Fruit fly (Drosophila melanogaster) whole organism, embryonic: Measurements from ENCODE around the gene CG15012.

Source experiments
- Abd-B ChIP-seq: fragments of 200-800 bp; sonication (Bioruptor generic); optimal IDR thresholded peaks from 2 replicates; lab custom pipeline; 2018; ENCODE audit warnings: missing biosample characterization, mild to moderate bottlenecking, missing genetic modification characterization, moderate library complexity
- Ada2b ChIP-seq: fragments of 200-800 bp; sonication (Bioruptor generic); IDR thresholded peaks from 2 replicates; pipeline ENCODE4 v1.3.6; 2022; ENCODE audit warnings: missing biosample characterization, missing genetic modification characterization
- Atf6 ChIP-seq: fragments of 200-800 bp; sonication (Bioruptor generic); IDR thresholded peaks from 2 replicates; pipeline ENCODE4 v1.3.6; 2022; ENCODE audit warnings: missing biosample characterization, missing genetic modification characterization
- Blimp-1 ChIP-seq: fragments of 200-800 bp; sonication (Bioruptor generic); optimal IDR thresholded peaks from 3 replicates; lab custom pipeline; 2018; ENCODE audit warnings: missing biosample characterization, missing genetic modification characterization, mild to moderate bottlenecking, moderate library complexity, missing genetic modification reagents
- CG10267 ChIP-seq: fragments of 200-800 bp; sonication (Bioruptor generic); optimal IDR thresholded peaks from 2 replicates; lab custom pipeline; 2018; ENCODE audit warnings: missing biosample characterization, mild to moderate bottlenecking, missing genetic modification characterization, moderate library complexity
- CG10431 ChIP-seq: fragments of 200-800 bp; sonication (Bioruptor generic); optimal IDR thresholded peaks from 3 replicates; lab custom pipeline; 2018; ENCODE audit warnings: missing biosample characterization, mild to moderate bottlenecking, missing genetic modification characterization
- CG11456 ChIP-seq: fragments of 200-800 bp; sonication (Bioruptor generic); IDR thresholded peaks from 3 replicates; pipeline ENCODE4 v1.3.6; 2022; ENCODE audit warnings: missing biosample characterization, missing genetic modification characterization
- CG13287 ChIP-seq: fragments of 200-800 bp; sonication (Bioruptor generic); IDR thresholded peaks from 2 replicates; pipeline ENCODE4 v1.3.6; 2022; ENCODE audit warnings: missing biosample characterization, missing genetic modification characterization; ENCODE audit not compliant: partially characterized antibody
- CG13775 ChIP-seq: fragments of 200-800 bp; sonication (Bioruptor generic); optimal IDR thresholded peaks from 3 replicates; lab custom pipeline; 2017; ENCODE audit warnings: missing biosample characterization, mild to moderate bottlenecking, missing genetic modification characterization
- CG1529 ChIP-seq: fragments of 200-800 bp; sonication (Bioruptor generic); optimal IDR thresholded peaks from 3 replicates; lab custom pipeline; 2018; ENCODE audit warnings: missing biosample characterization, missing genetic modification characterization
- CG17829 ChIP-seq: fragments of 200-800 bp; optimal IDR thresholded peaks from 2 replicates; lab custom pipeline; 2019; ENCODE audit warnings: missing biosample characterization, mild to moderate bottlenecking, missing genetic modification characterization, moderate library complexity
- CG2120 ChIP-seq: fragments of 200-800 bp; sonication (Bioruptor generic); optimal IDR thresholded peaks from 3 replicates; lab custom pipeline; 2016; ENCODE audit warnings: missing biosample characterization, missing genetic modification characterization
- CG2202 ChIP-seq: fragments of 200-800 bp; sonication (Bioruptor generic); optimal IDR thresholded peaks from 2 replicates; lab custom pipeline; 2018; ENCODE audit warnings: missing biosample characterization, mild to moderate bottlenecking, missing genetic modification characterization
- CG30431 ChIP-seq: fragments of 200-800 bp; sonication (Bioruptor generic); optimal IDR thresholded peaks from 2 replicates; lab custom pipeline; 2017; ENCODE audit warnings: missing biosample characterization, missing genetic modification characterization
- CG34376 ChIP-seq: fragments of 200-800 bp; sonication (Bioruptor generic); optimal IDR thresholded peaks from 2 replicates; lab custom pipeline; 2018; ENCODE audit warnings: missing biosample characterization, mild to moderate bottlenecking, missing genetic modification characterization
- CG8478 ChIP-seq: fragments of >200 bp; optimal IDR thresholded peaks from 2 replicates; lab custom pipeline; 2018
- CTCF ChIP-seq: fragments of 200-800 bp; sonication (Bioruptor generic); optimal IDR thresholded peaks from 2 replicates; lab custom pipeline; 2017; ENCODE audit warnings: missing biosample characterization, mild to moderate bottlenecking, missing genetic modification characterization, moderate library complexity
- CoRest ChIP-seq: fragments of 200-800 bp; sonication (Bioruptor generic); optimal IDR thresholded peaks from 3 replicates; lab custom pipeline; 2018; ENCODE audit warnings: missing biosample characterization, mild to moderate bottlenecking, missing genetic modification characterization, moderate library complexity
- CrebB ChIP-seq: fragments of 200-800 bp; sonication (Bioruptor generic); optimal IDR thresholded peaks from 3 replicates; lab custom pipeline; 2018; ENCODE audit warnings: missing biosample characterization, mild to moderate bottlenecking, missing genetic modification characterization
- Dll ChIP-seq: fragments of 200-800 bp; sonication (Bioruptor generic); IDR thresholded peaks from 4 replicates; pipeline ENCODE4 v1.3.6; 2022; ENCODE audit warnings: missing biosample characterization, missing genetic modification characterization; ENCODE audit not compliant: partially characterized antibody
- Doc2 ChIP-seq: fragments of 200-800 bp; sonication (Bioruptor generic); IDR thresholded peaks from 2 replicates; pipeline ENCODE4 v1.3.6; 2022; ENCODE audit warnings: missing biosample characterization, missing genetic modification characterization
- Doc3 ChIP-seq: fragments of 200-800 bp; sonication (Bioruptor generic); IDR thresholded peaks from 3 replicates; pipeline ENCODE4 v1.3.6; 2022; ENCODE audit warnings: missing biosample characterization, missing genetic modification characterization; ENCODE audit not compliant: partially characterized antibody
- Dp ChIP-seq: fragments of 200-800 bp; sonication (Bioruptor generic); optimal IDR thresholded peaks from 2 replicates; lab custom pipeline; 2018; ENCODE audit warnings: missing biosample characterization, mild to moderate bottlenecking, missing genetic modification characterization, moderate library complexity
- Dref ChIP-seq: fragments of 200-800 bp; sonication (Bioruptor generic); IDR thresholded peaks from 2 replicates; pipeline ENCODE4 v1.3.6; 2022; ENCODE audit warnings: missing biosample characterization, missing genetic modification characterization
- Drgx ChIP-seq: fragments of 200-800 bp; sonication (Bioruptor generic); IDR thresholded peaks from 2 replicates; pipeline ENCODE4 v1.3.6; 2022; ENCODE audit warnings: missing biosample characterization, missing genetic modification characterization
- Eip74EF ChIP-seq, 2 experiments: fragments of 200-800 bp in 1 of 2; fragments of >200 bp in 1 of 2; sonication (Bioruptor generic) in 1 of 2; optimal IDR thresholded peaks; 2 replicates each; lab custom pipeline; 2017 to 2019; ENCODE audit warnings: missing biosample characterization in 2 of 2, missing genetic modification characterization in 2 of 2, mild to moderate bottlenecking in 1 of 2, moderate library complexity in 1 of 2
- Fer1 ChIP-seq: fragments of 200-800 bp; sonication (Bioruptor generic); optimal IDR thresholded peaks from 2 replicates; lab custom pipeline; 2017; ENCODE audit warnings: missing biosample characterization, mild to moderate bottlenecking, missing genetic modification characterization
- Gsc ChIP-seq: fragments of 200-800 bp; sonication (Bioruptor generic); IDR thresholded peaks from 2 replicates; pipeline ENCODE4 v1.3.6; 2022; ENCODE audit warnings: missing biosample characterization, missing genetic modification characterization
- HLH3B ChIP-seq: fragments of 200-800 bp; sonication (Bioruptor generic); IDR thresholded peaks from 2 replicates; pipeline ENCODE4 v1.3.6; 2022; ENCODE audit warnings: missing biosample characterization, missing genetic modification characterization
- Hey ChIP-seq: fragments of 200-800 bp; sonication (Bioruptor generic); optimal IDR thresholded peaks from 3 replicates; lab custom pipeline; 2018; ENCODE audit warnings: missing biosample characterization, mild to moderate bottlenecking, missing genetic modification characterization
- HmgZ ChIP-seq: fragments of 200-800 bp; sonication (Bioruptor generic); optimal IDR thresholded peaks from 2 replicates; lab custom pipeline; 2018; ENCODE audit warnings: missing biosample characterization, mild to moderate bottlenecking, missing genetic modification characterization
- Hr3 ChIP-seq: fragments of 200-800 bp; sonication (Bioruptor generic); optimal IDR thresholded peaks from 3 replicates; lab custom pipeline; 2016; ENCODE audit warnings: missing biosample characterization, missing genetic modification characterization
- NC2β ChIP-seq: fragments of 200-800 bp; sonication (Bioruptor generic); optimal IDR thresholded peaks from 2 replicates; lab custom pipeline; 2016; ENCODE audit warnings: missing biosample characterization, missing genetic modification characterization
- abd-A ChIP-seq: fragments of 200-800 bp; sonication (Bioruptor generic); optimal IDR thresholded peaks from 3 replicates; lab custom pipeline; 2019; ENCODE audit warnings: missing biosample characterization, mild to moderate bottlenecking, missing genetic modification characterization, moderate library complexity
- gcm ChIP-seq: fragments of 200-800 bp; sonication (Bioruptor generic); optimal IDR thresholded peaks from 2 replicates; lab custom pipeline; 2019; ENCODE audit warnings: missing biosample characterization, mild to moderate bottlenecking, missing genetic modification characterization, moderate library complexity
- gro ChIP-seq: fragments of 200-800 bp; sonication (Bioruptor generic); optimal IDR thresholded peaks from 2 replicates; lab custom pipeline; 2016; ENCODE audit warnings: missing biosample characterization, missing genetic modification characterization
- gsb ChIP-seq: fragments of 200-800 bp; sonication (Bioruptor generic); IDR thresholded peaks from 2 replicates; pipeline ENCODE4 v1.3.6; 2022; ENCODE audit warnings: missing biosample characterization, missing genetic modification characterization
- ind ChIP-seq: fragments of 200-800 bp; sonication (Bioruptor generic); optimal IDR thresholded peaks from 3 replicates; lab custom pipeline; 2016; ENCODE audit warnings: missing biosample characterization, missing genetic modification characterization
- jumu ChIP-seq: fragments of 200-800 bp; sonication (Bioruptor generic); optimal IDR thresholded peaks from 3 replicates; lab custom pipeline; 2016; ENCODE audit warnings: missing biosample characterization, missing genetic modification characterization
- knrl ChIP-seq: fragments of 200-800 bp; sonication (Bioruptor generic); IDR thresholded peaks from 3 replicates; pipeline ENCODE4 v1.3.6; 2022; ENCODE audit warnings: missing biosample characterization, missing genetic modification characterization; ENCODE audit not compliant: partially characterized antibody
- nom ChIP-seq: fragments of 200-800 bp; sonication (Bioruptor generic); optimal IDR thresholded peaks from 2 replicates; lab custom pipeline; 2017; ENCODE audit warnings: missing biosample characterization, missing genetic modification characterization, mild to moderate bottlenecking, moderate library complexity, missing genetic modification reagents
- pb ChIP-seq: fragments of 200-800 bp; sonication (Bioruptor generic); optimal IDR thresholded peaks from 3 replicates; lab custom pipeline; 2016; ENCODE audit warnings: missing biosample characterization, missing genetic modification characterization
- phol ChIP-seq: fragments of 200-800 bp; sonication (Bioruptor generic); optimal IDR thresholded peaks from 3 replicates; lab custom pipeline; 2018; ENCODE audit warnings: missing biosample characterization, mild to moderate bottlenecking, missing genetic modification characterization, moderate library complexity
- pzg ChIP-seq: fragments of 200-800 bp; sonication (Bioruptor generic); optimal IDR thresholded peaks from 3 replicates; lab custom pipeline; 2018; ENCODE audit warnings: missing biosample characterization, mild to moderate bottlenecking, missing genetic modification characterization, moderate library complexity
- row ChIP-seq: fragments of 200-800 bp; sonication (Bioruptor generic); IDR thresholded peaks from 3 replicates; pipeline ENCODE4 v1.3.6; 2022; ENCODE audit warnings: missing biosample characterization, missing genetic modification characterization
- so ChIP-seq: fragments of 200-800 bp; sonication (Bioruptor generic); IDR thresholded peaks from 3 replicates; pipeline ENCODE4 v1.3.6; 2022; ENCODE audit warnings: missing biosample characterization, missing genetic modification characterization
- sqz ChIP-seq: fragments of 200-800 bp; sonication (Bioruptor generic); optimal IDR thresholded peaks from 3 replicates; lab custom pipeline; 2018; ENCODE audit warnings: missing biosample characterization, mild to moderate bottlenecking, missing genetic modification characterization
- tin ChIP-seq: fragments of 200-800 bp; sonication (Bioruptor generic); optimal IDR thresholded peaks from 3 replicates; lab custom pipeline; 2016; ENCODE audit warnings: missing biosample characterization, missing genetic modification characterization
- toy ChIP-seq: fragments of 200-800 bp; sonication (Bioruptor generic); IDR thresholded peaks from 2 replicates; pipeline ENCODE4 v1.3.6; 2022; ENCODE audit warnings: missing biosample characterization, missing genetic modification characterization
- trem ChIP-seq: fragments of 200-800 bp; optimal IDR thresholded peaks from 3 replicates; lab custom pipeline; 2019; ENCODE audit warnings: missing biosample characterization, mild to moderate bottlenecking, missing genetic modification characterization, moderate library complexity
- zf30C ChIP-seq: fragments of 200-800 bp; sonication (Bioruptor generic); optimal IDR thresholded peaks from 3 replicates; lab custom pipeline; 2018; ENCODE audit warnings: missing biosample characterization, mild to moderate bottlenecking, missing genetic modification characterization

Gene CG15012

DNA sequence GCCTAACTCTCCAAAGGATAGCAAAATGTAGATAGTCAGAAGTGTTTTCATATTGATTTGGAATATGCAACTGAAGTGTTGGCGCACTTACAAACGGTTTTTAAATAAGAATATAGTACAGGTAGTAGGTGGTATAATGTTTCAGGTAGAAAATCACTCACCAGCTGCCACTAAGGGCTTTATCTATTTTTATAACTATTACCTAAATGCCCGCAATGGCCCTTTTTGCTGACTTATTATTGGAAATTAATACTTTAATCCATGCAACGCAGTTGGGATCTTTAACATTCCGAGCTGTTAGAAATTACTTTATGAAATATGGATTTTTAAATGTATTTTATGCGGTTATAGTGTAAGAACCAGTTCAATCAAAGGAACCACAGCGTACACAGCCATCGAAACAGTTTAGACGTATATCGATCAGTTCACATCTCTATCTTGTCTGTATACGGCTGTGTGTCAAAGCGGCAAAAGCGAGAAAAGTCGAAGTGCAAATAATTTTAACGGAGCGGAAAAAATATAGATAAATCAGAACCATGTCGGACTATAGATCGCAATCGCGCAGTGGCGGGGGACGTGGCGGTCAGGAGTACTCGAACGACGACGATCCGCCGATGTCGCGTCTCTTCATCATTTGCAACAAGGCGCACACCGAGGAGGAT is 8.5 kb downstream of the CG15012 start, which contains the start of the genes srw and CG1316 (continued):
- peak; percentile 60 for TF ChIP-seq pzg (GFP tag; lab: Kevin White, UChicago)
- TF ChIP-seq Dp (GFP tag; lab: Kevin White, UChicago), result peak; percentile 62
- no peak for TF ChIP-seq Doc2
- TF ChIP-seq ind (GFP tag; lab: Kevin White, UChicago), result no peak
- TF ChIP-seq Hr3, result no peak
- TF ChIP-seq gsb, result no peak
- TF ChIP-seq jumu, result no peak
- no peak for TF ChIP-seq CG8478 (lab: Kevin White, UChicago)
- no peak for TF ChIP-seq Abd-B (GFP tag; lab: Kevin White, UChicago)
- peak; percentile 4 for TF ChIP-seq CG34376 (GFP tag; lab: Kevin White, UChicago)
- TF ChIP-seq Drgx, result no peak
- TF ChIP-seq row, result peak; percentile 55; the same call in 1 of the 3 replicates
- TF ChIP-seq pb, result no peak
- peak; percentile 15 for TF ChIP-seq phol (tag; lab: Kevin White, UChicago)
- no peak for TF ChIP-seq CrebB (tag; lab: Kevin White, UChicago)
- TF ChIP-seq trem (tag; lab: Kevin White, UChicago), result peak; percentile 50
- no peak for TF ChIP-seq CG11456
- no peak for TF ChIP-seq CTCF (GFP tag; lab: Kevin White, UChicago)
- no peak for TF ChIP-seq HLH3B (GFP tag; lab: Robert Waterston, UW)
- TF ChIP-seq Gsc (GFP tag; lab: Robert Waterston, UW), result no peak
- peak; percentile 34 for TF ChIP-seq CG2120 (GFP tag; lab: Kevin White, UChicago)
- TF ChIP-seq zf30C (GFP tag; lab: Kevin White, UChicago), result no peak
- TF ChIP-seq HmgZ (tag; lab: Kevin White, UChicago), result peak; percentile 54
- TF ChIP-seq knrl (GFP tag; lab: Robert Waterston, UW), result peak; percentile 25; the same call in 1 of the 3 replicates
- no peak for TF ChIP-seq CG10431 (GFP tag; lab: Kevin White, UChicago)
- peak; percentile 49 for TF ChIP-seq CG13287 (GFP tag; lab: Robert Waterston, UW)
- peak; percentile 37 for TF ChIP-seq CG10267 (tag; lab: Kevin White, UChicago)
- TF ChIP-seq CG2202 (tag; lab: Kevin White, UChicago), result no peak
- TF ChIP-seq so, result no peak
- no peak for TF ChIP-seq Blimp-1 (GFP tag; lab: Kevin White, UChicago)
- 0 out of 4 replicates have a peak, but pooled peaks have one; percentile 14 for TF ChIP-seq Dll (GFP tag; lab: Robert Waterston, UW)
- TF ChIP-seq CG30431, result no peak
- TF ChIP-seq gro (GFP tag; lab: Kevin White, UChicago), result no peak
- TF ChIP-seq abd-A (tag; lab: Kevin White, UChicago), result no peak
- TF ChIP-seq sqz (GFP tag; lab: Kevin White, UChicago), result no peak
- peak; percentile 21 for TF ChIP-seq CG17829 (tag; lab: Kevin White, UChicago)
- TF ChIP-seq CG13775 (GFP tag; lab: Kevin White, UChicago), result no peak
- TF ChIP-seq Atf6 (GFP tag; lab: Robert Waterston, UW), result 0 out of 2 replicates have a peak, but pooled peaks have one; percentile 40
- TF ChIP-seq Ada2b (GFP tag; lab: Robert Waterston, UW), result no peak
- no peak for TF ChIP-seq Eip74EF (GFP tag; optimal IDR thresholded peaks at IDR 0.05; lab: Kevin White, UChicago)
- no peak for TF ChIP-seq Hey (tag; lab: Kevin White, UChicago)
- TF ChIP-seq Fer1 (GFP tag; lab: Kevin White, UChicago), result peak; percentile 17
- peak; percentile 74 for TF ChIP-seq Dref (GFP tag; lab: Robert Waterston, UW)
- TF ChIP-seq gcm, result no peak
- TF ChIP-seq Doc3 (GFP tag; lab: Robert Waterston, UW), result 0 out of 3 replicates have a peak, but pooled peaks have one; percentile 16
- peak; percentile 4 for TF ChIP-seq nom (GFP tag; lab: Kevin White, UChicago)
- TF ChIP-seq toy, result no peak
- no peak for TF ChIP-seq CG1529
- no peak for TF ChIP-seq NC2β (GFP tag; lab: Kevin White, UChicago)
- TF ChIP-seq CoRest, result no peak
- no peak for TF ChIP-seq tin (GFP tag; lab: Kevin White, UChicago)
